Worm (Caenorhabditis elegans): ENCODE data around the gene R08C7.8.

ce11 chrIV:4439190-4439589 lies 4.8 kb upstream of the R08C7.8 start, which contains the start of gene fbxb-74:
- TF ChIP-seq tbx-2 (tag; optimal IDR thresholded peaks at IDR 0.05) (no peak), ceh-48 (tag; optimal IDR thresholded peaks at IDR 0.05) (no peak), pag-3 (tag; optimal IDR thresholded peaks at IDR 0.05; ENCODE audit: borderline replicate concordance) (no peak), nfya-1 (tag; optimal IDR thresholded peaks at IDR 0.05) (no peak), hlh-6 (tag; optimal IDR thresholded peaks at IDR 0.05) (no peak), eyg-1 (tag; optimal IDR thresholded peaks at IDR 0.05) (no peak), ama-1 (optimal IDR thresholded peaks at IDR 0.05) (no peak), zip-5 (tag; optimal IDR thresholded peaks at IDR 0.05) (no peak)

Data from whole organism, late embryonic.